In the genomic region with DNA sequence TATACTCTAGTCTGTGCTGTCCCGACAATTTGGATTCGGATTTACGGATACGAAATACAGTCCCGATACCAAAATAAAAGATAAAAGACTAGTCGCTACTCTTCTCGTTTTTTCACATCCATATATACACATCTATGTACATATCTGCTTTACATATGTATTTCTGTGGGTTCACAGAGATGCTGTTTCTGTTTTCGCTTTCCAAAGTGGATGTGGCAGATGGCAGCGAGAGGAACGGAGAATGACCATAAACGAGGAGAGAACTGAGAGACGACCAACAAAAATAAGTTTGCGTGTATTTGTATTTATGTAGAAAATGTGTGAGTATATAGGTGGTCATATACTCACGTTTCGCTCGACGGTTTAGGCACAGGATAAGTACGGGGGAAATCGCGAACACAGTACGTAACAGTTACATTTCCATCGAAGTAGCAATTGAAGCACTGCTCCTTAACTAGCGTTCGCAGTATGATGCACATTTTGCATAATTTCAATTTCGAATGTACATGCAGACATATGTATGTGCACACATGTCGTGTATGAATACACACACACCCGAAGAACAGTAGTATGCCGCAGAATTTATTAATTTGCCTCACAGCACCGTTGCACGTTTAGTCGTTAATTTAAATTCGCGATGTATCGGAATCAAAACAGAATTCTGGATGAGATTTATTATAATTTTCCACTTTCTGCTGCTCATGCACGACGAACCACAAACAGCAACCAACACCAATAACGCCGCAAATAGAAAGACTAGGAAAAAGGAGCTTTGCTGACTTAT, we compare ENCODE assay signal across 5 fruit fly cellular contexts.
TF ChIP-seq lines count a peak whose summit lies in the region.

A gene (minus strand): TSS at position 760 of the 784 bp plus-strand sequence.

- TF ChIP-seq CTCF in whole organism, embryonic (GFP tag; optimal IDR thresholded peaks at IDR 0.05; lab: Kevin White, UChicago) = no peak

TF ChIP-seq in whole organism, adult, 20 proteins besides CTCF, POLR2A, EP300 and RAD21:
- TF ChIP-seq toe (GFP tag; optimal IDR thresholded peaks at IDR 0.05; lab: Kevin White, UChicago) (no peak), CG5204 (GFP tag; optimal IDR thresholded peaks at IDR 0.05; lab: Kevin White, UChicago) (no peak), CG11617 (GFP tag; optimal IDR thresholded peaks at IDR 0.05; lab: Kevin White, UChicago) (peak; percentile 57), kay (GFP tag; lab: Kevin White, UChicago; ENCODE audit: borderline replicate concordance) (peak; percentile 98), CG1620 (GFP tag; optimal IDR thresholded peaks at IDR 0.05; lab: Kevin White, UChicago) (no peak), CG7045 (GFP tag; optimal IDR thresholded peaks at IDR 0.05; lab: Kevin White, UChicago) (no peak), CG12768 (GFP tag; optimal IDR thresholded peaks at IDR 0.05; lab: Kevin White, UChicago) (no peak), Mnt (GFP tag; optimal IDR thresholded peaks at IDR 0.05; lab: Kevin White, UChicago) (peak; percentile 16), CG7101 (tag; optimal IDR thresholded peaks at IDR 0.05; lab: Kevin White, UChicago) (peak; percentile 46), ovo (GFP tag; optimal IDR thresholded peaks at IDR 0.05; lab: Kevin White, UChicago) (no peak), bab1 (GFP tag; optimal IDR thresholded peaks at IDR 0.05; lab: Kevin White, UChicago) (no peak), tj (GFP tag; optimal IDR thresholded peaks at IDR 0.05; lab: Kevin White, UChicago) (peak; percentile 82)

TF ChIP-seq in whole organism, embryonic, 481 proteins besides CTCF, POLR2A, EP300 and RAD21 (continues in another document):
- TF ChIP-seq CG13894 (tag; optimal IDR thresholded peaks at IDR 0.05; lab: Kevin White, UChicago) (peak; percentile 83), CG12744 (GFP tag; optimal IDR thresholded peaks at IDR 0.05; lab: Kevin White, UChicago) (no peak), Scr (GFP tag; IDR thresholded peaks at IDR 0.05; lab: Robert Waterston, UW; ENCODE audit: partially characterized antibody) (no peak), Trl (optimal IDR thresholded peaks at IDR 0.05; lab: Kevin White, UChicago) (peak; percentile 81 to 92), Trl (GFP tag; optimal IDR thresholded peaks at IDR 0.05; lab: Kevin White, UChicago) (no peak), CG14710 (tag; optimal IDR thresholded peaks at IDR 0.05; lab: Kevin White, UChicago) (no peak), sens (GFP tag; lab: Kevin White, UChicago) (peak; percentile 82), CG18262 (tag; optimal IDR thresholded peaks at IDR 0.05; lab: Kevin White, UChicago) (no peak), Drgx (GFP tag; IDR thresholded peaks at IDR 0.05; lab: Robert Waterston, UW) (no peak), CG6272 (GFP tag; IDR thresholded peaks at IDR 0.05; lab: Robert Waterston, UW) (no peak), CG8290 (GFP tag; optimal IDR thresholded peaks at IDR 0.05; lab: Kevin White, UChicago) (no peak), CG8290 (tag; optimal IDR thresholded peaks at IDR 0.05; lab: Kevin White, UChicago) (peak in 1 of 2 experiments; percentile 25), eve (GFP tag; optimal IDR thresholded peaks at IDR 0.05; lab: Kevin White, UChicago) (peak in 1 of 2 experiments; percentile 83), CG11695 (GFP tag; IDR thresholded peaks at IDR 0.05; lab: Robert Waterston, UW) (no peak), CG17385 (GFP tag; optimal IDR thresholded peaks at IDR 0.05; lab: Kevin White, UChicago) (peak; percentile 10), Stat92E (GFP tag; optimal IDR thresholded peaks at IDR 0.05; lab: Kevin White, UChicago) (peak in 1 of 3 experiments; percentile 81), Hr39 (optimal IDR thresholded peaks at IDR 0.05; lab: Kevin White, UChicago) (no peak), CG8924 (tag; optimal IDR thresholded peaks at IDR 0.05; lab: Kevin White, UChicago) (no peak)

TF ChIP-seq in whole organism, prepupa, 60 proteins besides CTCF, POLR2A, EP300 and RAD21:
- TF ChIP-seq Eip78C (GFP tag; lab: Kevin White, UChicago) (peak; percentile 75), CG11762 (GFP tag; optimal IDR thresholded peaks at IDR 0.05; lab: Kevin White, UChicago; ENCODE audit: insufficient read depth) (no peak), Met (GFP tag; optimal IDR thresholded peaks at IDR 0.05; lab: Kevin White, UChicago) (peak; percentile 10), dsx (GFP tag; optimal IDR thresholded peaks at IDR 0.05; lab: Kevin White, UChicago; ENCODE audit: poor library complexity, severe bottlenecking) (peak; percentile 18), Blimp-1 (GFP tag; optimal IDR thresholded peaks at IDR 0.05; lab: Kevin White, UChicago) (peak; percentile 74), svp (GFP tag; lab: Kevin White, UChicago) (no peak), CG3032 (tag; optimal IDR thresholded peaks at IDR 0.05; lab: Kevin White, UChicago) (no peak), CG16779 (tag; optimal IDR thresholded peaks at IDR 0.05; lab: Kevin White, UChicago) (no peak), Gug (GFP tag; IDR thresholded peaks at IDR 0.05; lab: Robert Waterston, UW) (no peak), CG6808 (GFP tag; optimal IDR thresholded peaks at IDR 0.05; lab: Kevin White, UChicago) (no peak)

TF ChIP-seq in whole organism, pupa, 21 proteins besides CTCF, POLR2A, EP300 and RAD21:
- TF ChIP-seq Pif1B (GFP tag; optimal IDR thresholded peaks at IDR 0.05; lab: Kevin White, UChicago) (peak; percentile 29), gl (tag; optimal IDR thresholded peaks at IDR 0.05; lab: Kevin White, UChicago) (no peak), Pif1A (GFP tag; optimal IDR thresholded peaks at IDR 0.05; lab: Kevin White, UChicago) (peak; percentile 2), Snoo (tag; optimal IDR thresholded peaks at IDR 0.05; lab: Kevin White, UChicago) (no peak), CG13204 (GFP tag; optimal IDR thresholded peaks at IDR 0.05; lab: Kevin White, UChicago) (no peak), D1 (tag; optimal IDR thresholded peaks at IDR 0.05; lab: Kevin White, UChicago) (peak; percentile 11), EcR (GFP tag; optimal IDR thresholded peaks at IDR 0.05; lab: Kevin White, UChicago) (peak; percentile 53)
TF ChIP-seq in whole organism, pupa: peak in this region for 4.

TF ChIP-seq in whole organism, wandering third instar larva, 38 proteins besides CTCF, POLR2A, EP300 and RAD21:
- TF ChIP-seq jim (GFP tag; optimal IDR thresholded peaks at IDR 0.05; lab: Kevin White, UChicago) (no peak), Hr83 (GFP tag; optimal IDR thresholded peaks at IDR 0.05; lab: Kevin White, UChicago; ENCODE audit: poor library complexity, severe bottlenecking) (peak; percentile 30), GATAd (GFP tag; optimal IDR thresholded peaks at IDR 0.05; lab: Kevin White, UChicago) (no peak), Dif (GFP tag; optimal IDR thresholded peaks at IDR 0.05; lab: Kevin White, UChicago; ENCODE audit: partially characterized antibody) (peak; percentile 58), Jra (GFP tag; optimal IDR thresholded peaks at IDR 0.05; lab: Kevin White, UChicago) (no peak), N (GFP tag; optimal IDR thresholded peaks at IDR 0.05; lab: Kevin White, UChicago) (no peak), br (GFP tag; optimal IDR thresholded peaks at IDR 0.05; lab: Kevin White, UChicago) (no peak), brk (GFP tag; optimal IDR thresholded peaks at IDR 0.05; lab: Kevin White, UChicago) (peak; percentile 19), dsf (GFP tag; optimal IDR thresholded peaks at IDR 0.05; lab: Kevin White, UChicago; ENCODE audit: borderline replicate concordance) (no peak), HLH106 (tag; optimal IDR thresholded peaks at IDR 0.05; lab: Kevin White, UChicago) (no peak), dl (GFP tag; optimal IDR thresholded peaks at IDR 0.05; lab: Kevin White, UChicago; ENCODE audit: insufficient read depth in 1 of 2, partially characterized antibody in 2 of 2) (peak; percentile 33 to 53), tai (GFP tag; optimal IDR thresholded peaks at IDR 0.05; lab: Kevin White, UChicago) (no peak), Hr78 (GFP tag; optimal IDR thresholded peaks at IDR 0.05; lab: Kevin White, UChicago) (no peak), CG9705 (GFP tag; optimal IDR thresholded peaks at IDR 0.05; lab: Kevin White, UChicago) (no peak), foxo (GFP tag; optimal IDR thresholded peaks at IDR 0.05; lab: Kevin White, UChicago) (no peak), Sp1 (GFP tag; optimal IDR thresholded peaks at IDR 0.05; lab: Kevin White, UChicago) (no peak), CG32264 (GFP tag; optimal IDR thresholded peaks at IDR 0.05; lab: Kevin White, UChicago) (no peak), Hnf4 (GFP tag; optimal IDR thresholded peaks at IDR 0.05; lab: Kevin White, UChicago) (no peak), usp (GFP tag; optimal IDR thresholded peaks at IDR 0.05; lab: Kevin White, UChicago) (no peak), Mio (GFP tag; optimal IDR thresholded peaks at IDR 0.05; lab: Kevin White, UChicago) (no peak), psq (GFP tag; optimal IDR thresholded peaks at IDR 0.05; lab: Kevin White, UChicago) (peak; percentile 29), Abd-B (GFP tag; optimal IDR thresholded peaks at IDR 0.05; lab: Kevin White, UChicago) (no peak), Rel (GFP tag; optimal IDR thresholded peaks at IDR 0.05; lab: Kevin White, UChicago) (no peak), Rel (tag; optimal IDR thresholded peaks at IDR 0.05; lab: Kevin White, UChicago) (no peak), sv (GFP tag; optimal IDR thresholded peaks at IDR 0.05; lab: Kevin White, UChicago) (no peak), dmrt93B (GFP tag; optimal IDR thresholded peaks at IDR 0.05; lab: Kevin White, UChicago) (no peak), fru (GFP tag; optimal IDR thresholded peaks at IDR 0.05; lab: Kevin White, UChicago) (no peak), lola (GFP tag; optimal IDR thresholded peaks at IDR 0.05; lab: Kevin White, UChicago) (no peak), Vsx2 (GFP tag; optimal IDR thresholded peaks at IDR 0.05; lab: Kevin White, UChicago; ENCODE audit: partially characterized antibody) (no peak), woc (GFP tag; optimal IDR thresholded peaks at IDR 0.05; lab: Kevin White, UChicago) (no peak), OdsH (GFP tag; optimal IDR thresholded peaks at IDR 0.05; lab: Kevin White, UChicago) (no peak), pan (optimal IDR thresholded peaks at IDR 0.05; lab: Kevin White, UChicago) (no peak), ey (GFP tag; optimal IDR thresholded peaks at IDR 0.05; lab: Kevin White, UChicago) (peak; percentile 2), rgr (GFP tag; optimal IDR thresholded peaks at IDR 0.05; lab: Kevin White, UChicago) (peak; percentile 38), CrebA (GFP tag; optimal IDR thresholded peaks at IDR 0.05; lab: Kevin White, UChicago; ENCODE audit: borderline replicate concordance) (peak; percentile 42), Myc (optimal IDR thresholded peaks at IDR 0.05; lab: Kevin White, UChicago) (no peak), Dfd (GFP tag; optimal IDR thresholded peaks at IDR 0.05; lab: Kevin White, UChicago) (no peak), sage (GFP tag; optimal IDR thresholded peaks at IDR 0.05; lab: Kevin White, UChicago) (no peak), h (GFP tag; optimal IDR thresholded peaks at IDR 0.05; lab: Kevin White, UChicago) (no peak)
